Worm (Caenorhabditis elegans) whole organism, L1 larva: Measurements from ENCODE around the gene cam-1.

Source experiments
- C16A3.4 ChIP-seq: fragments of 150-350 bp; optimal IDR thresholded peaks from 2 replicates; lab custom pipeline; 2014; ENCODE audit warnings: missing biosample characterization, missing genetic modification characterization
- Y116A8C.19 ChIP-seq: sonication (generic microtip); optimal IDR thresholded peaks from 2 replicates; lab custom pipeline; 2016; ENCODE audit warnings: missing compliant biosample characterization, missing genetic modification characterization, borderline replicate concordance
- alr-1 ChIP-seq: fragments of 200-800 bp; sonication (Bioruptor generic); optimal IDR thresholded peaks from 2 replicates; lab custom pipeline; 2018; ENCODE audit warnings: borderline replicate concordance, mild to moderate bottlenecking, missing genetic modification characterization, missing compliant biosample characterization
- aly-2 ChIP-seq: fragments of 150-350 bp; optimal IDR thresholded peaks from 2 replicates; lab custom pipeline; 2014; ENCODE audit warnings: missing biosample characterization, missing genetic modification characterization
- ama-1 ChIP-seq: fragments of 150-350 bp; optimal IDR thresholded peaks from 2 replicates; lab custom pipeline; 2014
- ceh-90 ChIP-seq: sonication (generic microtip); optimal IDR thresholded peaks from 2 replicates; lab custom pipeline; 2016; ENCODE audit warnings: missing genetic modification characterization, missing compliant biosample characterization
- ces-1 ChIP-seq: fragments of 150-350 bp; optimal IDR thresholded peaks from 2 replicates; lab custom pipeline; 2014; ENCODE audit warnings: missing biosample characterization, missing genetic modification reagents, missing genetic modification characterization
- dpl-1 ChIP-seq, 3 experiments: fragments of 150-350 bp in 2 of 3; sonication (generic microtip) in 1 of 3; optimal IDR thresholded peaks; 2 replicates each; lab custom pipeline; 2014 to 2017; ENCODE audit warnings: missing biosample characterization in 3 of 3, missing genetic modification characterization in 3 of 3, missing genetic modification reagents in 3 of 3
- dsc-1 ChIP-seq: sonication (generic microtip); optimal IDR thresholded peaks from 2 replicates; lab custom pipeline; 2016; ENCODE audit warnings: mild to moderate bottlenecking, missing genetic modification characterization, missing compliant biosample characterization
- efl-1 ChIP-seq, 4 experiments: fragments of 150-350 bp; optimal IDR thresholded peaks in 3 of 4; peaks in 1 of 4; 1 replicate in 1 of 4; 2 replicates in 3 of 4; lab custom pipeline; 2014; ENCODE audit warnings: missing biosample characterization in 2 of 4, missing genetic modification characterization in 2 of 4, missing genetic modification reagents in 2 of 4
- efl-3 ChIP-seq: fragments of 200-800 bp; sonication (Bioruptor generic); optimal IDR thresholded peaks from 2 replicates; lab custom pipeline; 2018; ENCODE audit warnings: mild to moderate bottlenecking, missing genetic modification characterization, missing compliant biosample characterization
- ets-5 ChIP-seq: fragments of 200-800 bp; sonication (Bioruptor generic); IDR thresholded peaks from 2 replicates; pipeline ENCODE4 v1.3.6; 2022; ENCODE audit warnings: missing genetic modification characterization, missing compliant biosample characterization
- fkh-10 ChIP-seq: sonication (generic microtip); optimal IDR thresholded peaks from 2 replicates; lab custom pipeline; 2017; ENCODE audit warnings: missing biosample characterization, missing genetic modification reagents, missing genetic modification characterization
- fkh-4 ChIP-seq: sonication (generic microtip); optimal IDR thresholded peaks from 2 replicates; lab custom pipeline; 2016; ENCODE audit warnings: missing compliant biosample characterization, missing genetic modification characterization, borderline replicate concordance
- fos-1 ChIP-seq: fragments of 150-350 bp; optimal IDR thresholded peaks from 2 replicates; lab custom pipeline; 2014; ENCODE audit warnings: missing biosample characterization, missing genetic modification characterization
- hpl-2 ChIP-seq: fragments of 150-350 bp; optimal IDR thresholded peaks from 2 replicates; lab custom pipeline; 2014; ENCODE audit warnings: missing biosample characterization, missing genetic modification reagents, missing genetic modification characterization
- isw-1 ChIP-seq: fragments of 200-800 bp; sonication (Bioruptor generic); IDR thresholded peaks from 2 replicates; pipeline ENCODE4 v1.3.6; 2022; ENCODE audit warnings: missing genetic modification characterization, missing compliant biosample characterization
- lin-13 ChIP-seq: fragments of 150-350 bp; optimal IDR thresholded peaks from 2 replicates; lab custom pipeline; 2014; ENCODE audit warnings: missing biosample characterization, missing genetic modification reagents, missing genetic modification characterization
- lin-14 ChIP-seq: fragments of 200-800 bp; sonication (Bioruptor generic); optimal IDR thresholded peaks from 2 replicates; lab custom pipeline; 2018; ENCODE audit warnings: mild to moderate bottlenecking, missing genetic modification characterization, moderate library complexity, missing compliant biosample characterization
- lin-35 ChIP-seq, 2 experiments: fragments of 150-350 bp; optimal IDR thresholded peaks; 2 replicates each; lab custom pipeline; 2014; ENCODE audit warnings: missing biosample characterization in 2 of 2, missing genetic modification characterization in 2 of 2, missing genetic modification reagents in 2 of 2
- lin-39 ChIP-seq: fragments of 150-350 bp; optimal IDR thresholded peaks from 2 replicates; lab custom pipeline; 2014; ENCODE audit warnings: missing biosample characterization, missing genetic modification reagents, missing genetic modification characterization
- lir-3 ChIP-seq: sonication (generic microtip); optimal IDR thresholded peaks from 2 replicates; lab custom pipeline; 2016; ENCODE audit warnings: mild to moderate bottlenecking, missing genetic modification characterization, moderate library complexity, missing compliant biosample characterization; ENCODE audit not compliant: poor library complexity
- mdl-1 ChIP-seq, 2 experiments: fragments of 150-350 bp; optimal IDR thresholded peaks; 2 replicates each; lab custom pipeline; 2014 to 2017; ENCODE audit warnings: missing biosample characterization in 2 of 2, missing genetic modification characterization in 2 of 2, inconsistent platforms in 1 of 2
- mep-1 ChIP-seq: fragments of 150-350 bp; optimal IDR thresholded peaks from 2 replicates; lab custom pipeline; 2014; ENCODE audit warnings: missing biosample characterization, missing genetic modification characterization
- nhr-11 ChIP-seq: fragments of 150-350 bp; optimal IDR thresholded peaks from 2 replicates; lab custom pipeline; 2014; ENCODE audit warnings: missing biosample characterization, missing genetic modification characterization
- nhr-12 ChIP-seq: sonication (generic microtip); optimal IDR thresholded peaks from 2 replicates; lab custom pipeline; 2017; ENCODE audit warnings: missing biosample characterization, missing genetic modification characterization
- nhr-20 ChIP-seq: sonication (generic microtip); optimal IDR thresholded peaks from 2 replicates; lab custom pipeline; 2016; ENCODE audit warnings: mild to moderate bottlenecking, missing genetic modification characterization, missing compliant biosample characterization
- nhr-28 ChIP-seq: fragments of 150-350 bp; optimal IDR thresholded peaks from 2 replicates; lab custom pipeline; 2014; ENCODE audit warnings: missing biosample characterization, missing genetic modification characterization
- nhr-47 ChIP-seq: sonication (generic microtip); optimal IDR thresholded peaks from 2 replicates; lab custom pipeline; 2016; ENCODE audit warnings: mild to moderate bottlenecking, missing genetic modification characterization, moderate library complexity, missing compliant biosample characterization
- nhr-76 ChIP-seq: sonication (generic microtip); optimal IDR thresholded peaks from 2 replicates; lab custom pipeline; 2017; ENCODE audit warnings: missing biosample characterization, missing genetic modification characterization
- nhr-84 ChIP-seq: sonication (generic microtip); optimal IDR thresholded peaks from 2 replicates; lab custom pipeline; 2017; ENCODE audit warnings: missing biosample characterization, missing genetic modification characterization
- nhr-85 ChIP-seq: sonication (generic microtip); peaks from one replicate; lab custom pipeline; 2016; ENCODE audit warnings: missing genetic modification characterization, inconsistent platforms, missing compliant biosample characterization
- nhr-90 ChIP-seq: sonication (generic microtip); optimal IDR thresholded peaks from 2 replicates; lab custom pipeline; 2016; ENCODE audit warnings: mild to moderate bottlenecking, missing genetic modification characterization, missing compliant biosample characterization; ENCODE audit not compliant: poor library complexity
- pax-3 ChIP-seq: fragments of 200-800 bp; sonication (Bioruptor generic); optimal IDR thresholded peaks from 2 replicates; lab custom pipeline; 2018; ENCODE audit warnings: mild to moderate bottlenecking, missing genetic modification characterization, moderate library complexity, missing compliant biosample characterization
- snu-23 ChIP-seq: sonication (generic microtip); optimal IDR thresholded peaks from 2 replicates; lab custom pipeline; 2016; ENCODE audit warnings: missing genetic modification characterization, missing compliant biosample characterization
- sptf-1 ChIP-seq: fragments of 150-350 bp; optimal IDR thresholded peaks from 2 replicates; lab custom pipeline; 2014; ENCODE audit warnings: missing biosample characterization, missing genetic modification characterization
- swsn-7 ChIP-seq: sonication (generic microtip); optimal IDR thresholded peaks from 2 replicates; lab custom pipeline; 2016; ENCODE audit warnings: missing genetic modification characterization, missing compliant biosample characterization
- unc-130 ChIP-seq: fragments of 150-350 bp; optimal IDR thresholded peaks from 2 replicates; lab custom pipeline; 2017; ENCODE audit warnings: missing biosample characterization, missing genetic modification characterization, inconsistent platforms
- unc-30 ChIP-seq: sonication (generic microtip); optimal IDR thresholded peaks from 2 replicates; lab custom pipeline; 2017; ENCODE audit warnings: missing biosample characterization, missing genetic modification characterization
- unc-86 ChIP-seq: sonication (generic microtip); optimal IDR thresholded peaks from 2 replicates; lab custom pipeline; 2016; ENCODE audit warnings: missing genetic modification characterization, missing compliant biosample characterization

cam-1 gene

ce11 chrII:9272942-9273341 lies 37.2 kb downstream of the cam-1 start, which contains the start of gene C01G6.4:
TSS of gene C01G6.4 (minus strand) at chrII:9273042.
- TF ChIP-seq lin-39 (tag; lab: Kevin White, UChicago) (no peak), nhr-12 (no peak), unc-30 (tag; lab: Kevin White, UChicago) (no peak), ces-1 (GFP tag; lab: Kevin White, UChicago) (no peak), C16A3.4 (no peak), fkh-10 (GFP tag; lab: Kevin White, UChicago) (no peak), dsc-1 (no peak), nhr-76 (tag; lab: Kevin White, UChicago) (no peak), lin-14 (GFP tag; lab: Kevin White, UChicago) (no peak), lir-3 (no peak), ceh-90 (tag; lab: Kevin White, UChicago) (no peak), efl-3 (no peak)

DNA sequence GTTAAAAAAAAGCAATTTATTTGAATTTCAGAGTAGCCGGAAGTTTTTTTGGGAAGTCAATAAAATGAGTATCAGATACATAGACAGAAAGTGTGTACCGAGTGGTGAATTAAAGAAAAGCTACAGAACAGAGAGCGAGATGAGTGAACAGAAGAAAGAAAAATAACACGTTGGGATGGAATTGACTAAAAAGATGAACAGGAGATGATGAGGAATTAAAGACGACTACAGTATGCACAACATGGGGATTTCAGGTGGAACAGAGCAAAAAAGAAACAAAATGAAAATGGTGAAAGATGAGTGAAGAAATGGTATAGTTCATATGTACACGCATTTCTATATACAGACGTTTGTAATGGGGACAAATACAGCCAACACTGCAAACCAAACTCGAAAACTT lies 38.8 kb downstream of the cam-1 start:
- TF ChIP-seq nhr-85 (tag; lab: Kevin White, UChicago) (peak; percentile 15), lin-35 (GFP tag; optimal IDR thresholded peaks at IDR 0.05; lab: Kevin White, UChicago) (no peak), nhr-47 (tag; lab: Kevin White, UChicago) (no peak), nhr-90 (tag; lab: Kevin White, UChicago) (no peak)

- no peak for TF ChIP-seq efl-1 (optimal IDR thresholded peaks at IDR 0.05; lab: Kevin White, UChicago)
- TF ChIP-seq efl-1 (GFP tag; optimal IDR thresholded peaks at IDR 0.05 in 1 of 2; lab: Kevin White, UChicago), result no peak
- TF ChIP-seq nhr-28 (tag; lab: Kevin White, UChicago), result no peak
- TF ChIP-seq aly-2 (tag; lab: Kevin White, UChicago), result no peak
- no peak for TF ChIP-seq unc-130
- no peak for TF ChIP-seq Y116A8C.19 (tag; lab: Kevin White, UChicago)
- no peak for TF ChIP-seq mep-1
- TF ChIP-seq swsn-7, result no peak
- TF ChIP-seq ama-1 (lab: Kevin White, UChicago), result no peak
- no peak for TF ChIP-seq lin-14 (GFP tag; lab: Kevin White, UChicago)
- no peak for TF ChIP-seq isw-1
- no peak for TF ChIP-seq fkh-4 (tag; lab: Kevin White, UChicago)
- TF ChIP-seq nhr-20 (tag; lab: Kevin White, UChicago), result no peak
- TF ChIP-seq ets-5, result no peak
- no peak for TF ChIP-seq nhr-11 (tag; lab: Kevin White, UChicago)
- TF ChIP-seq nhr-84 (tag; lab: Kevin White, UChicago), result no peak
- no peak for TF ChIP-seq mdl-1 (tag; optimal IDR thresholded peaks at IDR 0.05; lab: Kevin White, UChicago)
- no peak for TF ChIP-seq sptf-1
- TF ChIP-seq fos-1 (tag; lab: Kevin White, UChicago), result no peak
- no peak for TF ChIP-seq unc-86 (tag; lab: Kevin White, UChicago)
- no peak for TF ChIP-seq pax-3 (tag; lab: Kevin White, UChicago)
Measured at ce11 chrII:9269588-9269987, 40.5 kb downstream of the cam-1 start, which contains the start of gene C01G6.3. TSS of gene C01G6.3 (plus strand) at chrII:9269888.

DNA sequence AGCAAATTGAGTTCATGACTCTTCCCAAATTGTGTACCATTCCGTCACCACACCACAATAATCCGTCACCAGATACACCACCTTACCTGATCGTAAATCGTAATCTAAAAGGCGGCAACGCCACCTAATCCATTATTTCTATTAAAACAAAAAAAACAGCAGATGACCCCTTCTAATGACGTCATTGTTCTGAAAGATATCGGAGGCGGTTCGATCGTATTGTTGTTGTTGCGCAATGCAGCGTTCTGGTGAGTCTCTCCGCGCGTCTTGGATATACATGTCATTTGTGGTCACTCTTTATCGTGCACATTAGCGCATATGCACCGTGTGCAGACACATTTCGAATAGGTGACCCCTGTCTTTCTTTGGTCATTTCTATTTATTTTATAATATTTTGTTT lies 41.1 kb downstream of the cam-1 start:
- no peak for TF ChIP-seq pax-3 (tag; lab: Kevin White, UChicago)
- no peak for TF ChIP-seq dpl-1 (GFP tag; optimal IDR thresholded peaks at IDR 0.05; lab: Kevin White, UChicago)
- no peak for TF ChIP-seq hpl-2 (GFP tag; lab: Kevin White, UChicago)
- TF ChIP-seq lin-35 (GFP tag; optimal IDR thresholded peaks at IDR 0.05; lab: Kevin White, UChicago), result no peak
- TF ChIP-seq alr-1 (tag; lab: Kevin White, UChicago), result no peak
- TF ChIP-seq snu-23 (GFP tag; lab: Kevin White, UChicago), result no peak
- no peak for TF ChIP-seq lin-13 (GFP tag; lab: Kevin White, UChicago)
- TF ChIP-seq nhr-28 (tag; lab: Kevin White, UChicago), result no peak
